Fruit fly (Drosophila melanogaster) whole organism, embryonic: Measurements from ENCODE around the gene halo.
A peak's percentile ranks its signal among the peaks of the same experiment; 100 is the strongest.

ENCODE experiments used
- Aef1 ChIP-seq: fragments of 200-800 bp; sonication (Bioruptor generic); IDR thresholded peaks from 3 replicates; pipeline ENCODE4 v1.3.6; 2022; ENCODE audit warnings: missing biosample characterization, missing genetic modification characterization
- Awh ChIP-seq: fragments of 200-800 bp; sonication (Bioruptor generic); IDR thresholded peaks from 2 replicates; pipeline ENCODE4, ENCODE4 v1.3.6; 2022; ENCODE audit warnings: missing biosample characterization, missing genetic modification characterization
- BEAF-32 ChIP-seq: fragments of 200-800 bp; sonication (Bioruptor generic); optimal IDR thresholded peaks from 3 replicates; lab custom pipeline; 2017; ENCODE audit warnings: missing biosample characterization, missing genetic modification characterization, mild to moderate bottlenecking, moderate library complexity, missing genetic modification reagents
- CG10654 ChIP-seq: fragments of 200-800 bp; sonication (Bioruptor generic); optimal IDR thresholded peaks from 2 replicates; lab custom pipeline; 2016; ENCODE audit warnings: missing biosample characterization, missing genetic modification characterization
- CG11398 ChIP-seq: fragments of 200-800 bp; sonication (Bioruptor generic); optimal IDR thresholded peaks from 2 replicates; lab custom pipeline; 2016; ENCODE audit warnings: missing biosample characterization, missing genetic modification characterization
- CG11560 ChIP-seq: fragments of 200-800 bp; sonication (Bioruptor generic); IDR thresholded peaks from 3 replicates; pipeline ENCODE4 v1.3.6; 2022; ENCODE audit warnings: missing biosample characterization, missing genetic modification characterization
- CG11696 ChIP-seq: fragments of 200-800 bp; sonication (Bioruptor generic); IDR thresholded peaks from 2 replicates; pipeline ENCODE4 v1.3.6; 2022; ENCODE audit warnings: missing biosample characterization, missing genetic modification characterization
- CG12744 ChIP-seq: fragments of 200-800 bp; sonication (Bioruptor generic); optimal IDR thresholded peaks from 2 replicates; lab custom pipeline; 2016; ENCODE audit warnings: missing biosample characterization, missing genetic modification characterization
- CG12942 ChIP-seq: fragments of 200-800 bp; sonication (Bioruptor generic); optimal IDR thresholded peaks from 3 replicates; lab custom pipeline; 2016; ENCODE audit warnings: missing biosample characterization, missing genetic modification characterization
- CG13894 ChIP-seq: fragments of 200-800 bp; sonication (Bioruptor generic); optimal IDR thresholded peaks from 3 replicates; lab custom pipeline; 2018; ENCODE audit warnings: missing biosample characterization, mild to moderate bottlenecking, missing genetic modification characterization, moderate library complexity
- CG14965 ChIP-seq: fragments of 200-800 bp; sonication (Bioruptor generic); optimal IDR thresholded peaks from 2 replicates; lab custom pipeline; 2016; ENCODE audit warnings: missing biosample characterization, missing genetic modification characterization, borderline replicate concordance
- CG15269 ChIP-seq: fragments of 200-800 bp; sonication (Bioruptor generic); optimal IDR thresholded peaks from 2 replicates; lab custom pipeline; 2018; ENCODE audit warnings: missing biosample characterization, mild to moderate bottlenecking, missing genetic modification characterization, moderate library complexity
- CG16813 ChIP-seq: fragments of 200-800 bp; sonication (Bioruptor generic); IDR thresholded peaks from 3 replicates; pipeline ENCODE4 v1.3.6; 2022; ENCODE audit warnings: missing biosample characterization, missing genetic modification characterization; ENCODE audit not compliant: partially characterized antibody
- CG17361 ChIP-seq: fragments of 200-800 bp; sonication (Bioruptor generic); IDR thresholded peaks from 3 replicates; pipeline ENCODE4 v1.3.6; 2022; ENCODE audit warnings: missing biosample characterization, missing genetic modification characterization
- CG18764 ChIP-seq: fragments of 200-800 bp; sonication (Bioruptor generic); optimal IDR thresholded peaks from 3 replicates; lab custom pipeline; 2016; ENCODE audit warnings: missing biosample characterization, missing genetic modification characterization
- CG2129 ChIP-seq: fragments of 200-800 bp; sonication (Bioruptor generic); IDR thresholded peaks from 2 replicates; pipeline ENCODE4 v1.3.6; 2022; ENCODE audit warnings: missing biosample characterization, missing genetic modification characterization; ENCODE audit not compliant: partially characterized antibody
- CG2678 ChIP-seq: fragments of 200-800 bp; sonication (Bioruptor generic); optimal IDR thresholded peaks from 3 replicates; lab custom pipeline; 2019; ENCODE audit warnings: missing biosample characterization, mild to moderate bottlenecking, missing genetic modification characterization, moderate library complexity
- CG4707 ChIP-seq: fragments of 200-800 bp; sonication (Bioruptor generic); optimal IDR thresholded peaks from 2 replicates; lab custom pipeline; 2018; ENCODE audit warnings: missing biosample characterization, mild to moderate bottlenecking, missing genetic modification characterization, moderate library complexity
- CG6254 ChIP-seq: fragments of 200-800 bp; sonication (Bioruptor generic); optimal IDR thresholded peaks from 3 replicates; lab custom pipeline; 2017; ENCODE audit warnings: mild to moderate bottlenecking, missing biosample characterization, missing genetic modification reagents, missing genetic modification characterization
- CG9215 ChIP-seq: fragments of 200-800 bp; sonication (Bioruptor generic); IDR thresholded peaks from 2 replicates; pipeline ENCODE4 v1.3.6; 2022; ENCODE audit warnings: missing biosample characterization, missing genetic modification characterization
- CoRest ChIP-seq: fragments of 200-800 bp; sonication (Bioruptor generic); optimal IDR thresholded peaks from 3 replicates; lab custom pipeline; 2018; ENCODE audit warnings: missing biosample characterization, mild to moderate bottlenecking, missing genetic modification characterization, moderate library complexity
- Dad ChIP-seq: fragments of 200-800 bp; sonication (Bioruptor generic); optimal IDR thresholded peaks from 3 replicates; lab custom pipeline; 2016; ENCODE audit warnings: missing biosample characterization, missing genetic modification characterization
- Dbx ChIP-seq: fragments of 200-800 bp; sonication (Bioruptor generic); IDR thresholded peaks from 3 replicates; pipeline ENCODE4 v1.3.6; 2022; ENCODE audit warnings: missing biosample characterization, missing genetic modification characterization
- Dek ChIP-seq: fragments of 200-800 bp; sonication (Bioruptor generic); optimal IDR thresholded peaks from 3 replicates; lab custom pipeline; 2019; ENCODE audit warnings: missing biosample characterization, mild to moderate bottlenecking, missing genetic modification characterization, moderate library complexity
- HmgD ChIP-seq: fragments of 200-800 bp; sonication (Bioruptor generic); optimal IDR thresholded peaks from 3 replicates; lab custom pipeline; 2016; ENCODE audit warnings: missing biosample characterization, missing genetic modification characterization
- Hr51 ChIP-seq, 2 experiments: fragments of 200-800 bp; sonication (Bioruptor generic); optimal IDR thresholded peaks; 2 replicates in 1 of 2; 3 replicates in 1 of 2; lab custom pipeline; 2016 to 2018; ENCODE audit warnings: missing biosample characterization in 2 of 2, missing genetic modification characterization in 2 of 2, mild to moderate bottlenecking in 1 of 2, moderate library complexity in 1 of 2
- Mad ChIP-seq: fragments of 200-800 bp; sonication (Bioruptor generic); optimal IDR thresholded peaks from 2 replicates; lab custom pipeline; 2016; ENCODE audit warnings: missing biosample characterization, missing genetic modification characterization
- Oaz ChIP-seq: fragments of 200-800 bp; sonication (Bioruptor generic); IDR thresholded peaks from 2 replicates; pipeline ENCODE4 v1.3.6; 2022; ENCODE audit warnings: missing biosample characterization, missing genetic modification characterization
- Sin3A ChIP-seq: fragments of >200 bp; optimal IDR thresholded peaks from 2 replicates; lab custom pipeline; 2018
- cg ChIP-seq: fragments of 200-800 bp; sonication (Bioruptor generic); optimal IDR thresholded peaks from 3 replicates; lab custom pipeline; 2019; ENCODE audit warnings: missing biosample characterization, mild to moderate bottlenecking, missing genetic modification characterization, moderate library complexity
- cwo ChIP-seq: fragments of 200-800 bp; sonication (Bioruptor generic); optimal IDR thresholded peaks from 3 replicates; lab custom pipeline; 2017; ENCODE audit warnings: missing biosample characterization, missing genetic modification characterization, mild to moderate bottlenecking, moderate library complexity, missing genetic modification reagents
- disco-r ChIP-seq: fragments of 200-800 bp; sonication (Bioruptor generic); optimal IDR thresholded peaks from 2 replicates; lab custom pipeline; 2016; ENCODE audit warnings: missing biosample characterization, missing genetic modification characterization
- ems ChIP-seq: fragments of 200-800 bp; sonication (Bioruptor generic); optimal IDR thresholded peaks from 3 replicates; lab custom pipeline; 2016; ENCODE audit warnings: missing biosample characterization, missing genetic modification characterization
- exex ChIP-seq: fragments of 200-800 bp; sonication (Bioruptor generic); optimal IDR thresholded peaks from 4 replicates; lab custom pipeline; 2018; ENCODE audit warnings: missing biosample characterization, mild to moderate bottlenecking, missing genetic modification characterization, moderate library complexity
- gt ChIP-seq: fragments of 200-800 bp; sonication (Bioruptor generic); IDR thresholded peaks from 2 replicates; pipeline ENCODE4 v1.3.6; 2022; ENCODE audit warnings: missing biosample characterization, missing genetic modification characterization
- hb ChIP-seq: fragments of 200-800 bp; sonication (Bioruptor generic); IDR thresholded peaks from 3 replicates; pipeline ENCODE4 v1.3.6; 2022; ENCODE audit warnings: missing biosample characterization, missing genetic modification characterization; ENCODE audit not compliant: partially characterized antibody
- inv ChIP-seq: fragments of 200-800 bp; sonication (Bioruptor generic); IDR thresholded peaks from 2 replicates; pipeline ENCODE4 v1.3.6; 2022; ENCODE audit warnings: missing biosample characterization, missing genetic modification characterization; ENCODE audit not compliant: partially characterized antibody
- klu ChIP-seq: fragments of 200-800 bp; sonication (Bioruptor generic); IDR thresholded peaks from 2 replicates; pipeline ENCODE4 v1.3.6; 2022; ENCODE audit warnings: missing biosample characterization, missing genetic modification characterization
- lab ChIP-seq: fragments of 200-800 bp; sonication (Bioruptor generic); optimal IDR thresholded peaks from 3 replicates; lab custom pipeline; 2017; ENCODE audit warnings: missing biosample characterization, missing genetic modification characterization, mild to moderate bottlenecking, moderate library complexity, missing genetic modification reagents
- lbe ChIP-seq: fragments of 200-800 bp; sonication (Bioruptor generic); optimal IDR thresholded peaks from 2 replicates; lab custom pipeline; 2016; ENCODE audit warnings: missing biosample characterization, mild to moderate bottlenecking, missing genetic modification characterization
- mld ChIP-seq: fragments of 200-800 bp; sonication (Bioruptor generic); IDR thresholded peaks from 3 replicates; pipeline ENCODE4 v1.3.6; 2022; ENCODE audit warnings: missing biosample characterization, missing genetic modification characterization; ENCODE audit not compliant: partially characterized antibody
- pfk ChIP-seq: fragments of 200-800 bp; sonication (Bioruptor generic); optimal IDR thresholded peaks from 2 replicates; lab custom pipeline; 2018; ENCODE audit warnings: missing biosample characterization, mild to moderate bottlenecking, missing genetic modification characterization, moderate library complexity
- pita ChIP-seq: fragments of 200-800 bp; sonication (Bioruptor generic); optimal IDR thresholded peaks from 2 replicates; lab custom pipeline; 2017; ENCODE audit warnings: missing biosample characterization, mild to moderate bottlenecking, missing genetic modification characterization
- pros ChIP-seq: fragments of 200-800 bp; sonication (Bioruptor generic); optimal IDR thresholded peaks from 3 replicates; lab custom pipeline; 2019; ENCODE audit warnings: missing biosample characterization, mild to moderate bottlenecking, missing genetic modification characterization, moderate library complexity
- slou ChIP-seq: fragments of 200-800 bp; sonication (Bioruptor generic); optimal IDR thresholded peaks from 3 replicates; lab custom pipeline; 2016; ENCODE audit warnings: missing biosample characterization, missing genetic modification characterization
- tgo ChIP-seq: fragments of 200-800 bp; sonication (Bioruptor generic); IDR thresholded peaks from 3 replicates; pipeline ENCODE4 v1.3.6; 2022; ENCODE audit warnings: missing biosample characterization, missing genetic modification characterization
- tin ChIP-seq: fragments of 200-800 bp; sonication (Bioruptor generic); optimal IDR thresholded peaks from 3 replicates; lab custom pipeline; 2016; ENCODE audit warnings: missing biosample characterization, missing genetic modification characterization
- ttk ChIP-seq: fragments of 200-800 bp; sonication (Bioruptor generic); IDR thresholded peaks from 2 replicates; pipeline ENCODE4 v2.1.2; 2022; ENCODE audit warnings: missing biosample characterization, missing genetic modification characterization
- unc-4 ChIP-seq: fragments of 200-800 bp; sonication (Bioruptor generic); IDR thresholded peaks from 2 replicates; pipeline ENCODE4 v1.3.6; 2022; ENCODE audit warnings: missing biosample characterization, missing genetic modification characterization; ENCODE audit not compliant: partially characterized antibody
- usp ChIP-seq: fragments of >200 bp; optimal IDR thresholded peaks from 2 replicates; lab custom pipeline; 2017; ENCODE audit warnings: missing biosample characterization, missing genetic modification characterization

The halo gene

dm6 chr2L:1473427-1473826 lies 44.5 kb downstream of the halo start (continued):
- TF ChIP-seq CG15269 (tag; lab: Kevin White, UChicago) (peak; percentile 3), ems (GFP tag; lab: Kevin White, UChicago) (no peak), CG4707 (GFP tag; lab: Kevin White, UChicago) (no peak), cwo (GFP tag; lab: Kevin White, UChicago) (no peak), CG10654 (GFP tag; lab: Kevin White, UChicago) (peak; percentile 13), Hr51 (GFP tag; optimal IDR thresholded peaks at IDR 0.05; lab: Kevin White, UChicago) (peak; percentile 4 to 14), CG14965 (GFP tag; lab: Kevin White, UChicago) (no peak), CG17361 (GFP tag; lab: Robert Waterston, UW) (peak; percentile 44; the same call in 1 of the 3 replicates), slou (no peak), inv (no peak), CoRest (tag; lab: Kevin White, UChicago) (peak; percentile 9), ttk (GFP tag; lab: Robert Waterston, UW) (peak; percentile 26; the same call in 1 of the 2 replicates), klu (no peak), mld (GFP tag; lab: Robert Waterston, UW) (no peak), tgo (GFP tag; lab: Robert Waterston, UW) (peak; percentile 74), Awh (GFP tag; lab: Robert Waterston, UW) (peak; percentile 27; the same call in 1 of the 2 replicates), usp (GFP tag; lab: Kevin White, UChicago) (no peak), Mad (GFP tag; lab: Kevin White, UChicago) (no peak), CG2678 (peak; percentile 47), Dek (no peak), hb (GFP tag; lab: Robert Waterston, UW) (no peak), pfk (GFP tag; lab: Kevin White, UChicago) (no peak), disco-r (peak; percentile 21), CG2129 (GFP tag; lab: Robert Waterston, UW) (no peak), CG11560 (tag; lab: Robert Waterston, UW) (no peak), cg (GFP tag; lab: Kevin White, UChicago) (no peak), tin (GFP tag; lab: Kevin White, UChicago) (peak; percentile 27), CG11398 (GFP tag; lab: Kevin White, UChicago) (no peak), lbe (no peak), Dad (GFP tag; lab: Kevin White, UChicago) (no peak), CG11696 (peak; percentile 36; the same call in 1 of the 2 replicates), CG16813 (GFP tag; lab: Robert Waterston, UW) (no peak), CG6254 (peak; percentile 36), CG13894 (tag; lab: Kevin White, UChicago) (no peak), CG12942 (no peak), CG9215 (GFP tag; lab: Robert Waterston, UW) (peak; percentile 44; the same call in 1 of the 2 replicates), pros (GFP tag; lab: Kevin White, UChicago) (peak; percentile 89), gt (GFP tag; lab: Robert Waterston, UW) (peak; percentile 45; the same call in 1 of the 2 replicates), Aef1 (GFP tag; lab: Robert Waterston, UW) (peak; percentile 23; the same call in 1 of the 3 replicates), HmgD (GFP tag; lab: Kevin White, UChicago) (no peak), lab (peak; percentile 43), exex (tag; lab: Kevin White, UChicago) (no peak), pita (no peak), BEAF-32 (no peak), CG18764 (GFP tag; lab: Kevin White, UChicago) (no peak), CG12744 (GFP tag; lab: Kevin White, UChicago) (no peak), Dbx (GFP tag; lab: Robert Waterston, UW) (0 out of 3 replicates have a peak, but pooled peaks have one; percentile 25), Sin3A (lab: Kevin White, UChicago) (no peak), Oaz (GFP tag; lab: Robert Waterston, UW) (no peak), unc-4 (GFP tag; lab: Robert Waterston, UW) (no peak)
